Worm (Caenorhabditis elegans) whole organism, L4 larva: ENCODE measurements around the gene F22E12.3.
A peak's percentile ranks its signal among the peaks of the same experiment; 100 is the strongest.

Source experiments
- F26F4.8 ChIP-seq: fragments of 200-800 bp; sonication (Bioruptor generic); conservative IDR thresholded peaks from 2 replicates; pipeline ENCODE4 v1.3.6; 2022; ENCODE audit warnings: missing genetic modification characterization, missing compliant biosample characterization
- hlh-30 ChIP-seq: sonication (generic microtip); optimal IDR thresholded peaks from 2 replicates; lab custom pipeline; 2017; ENCODE audit warnings: antibody characterized with exemption, mild to moderate bottlenecking, missing genetic modification characterization, missing compliant biosample characterization; ENCODE audit not compliant: insufficient read depth
- skn-1 ChIP-seq: fragments of 150-350 bp; optimal IDR thresholded peaks from 2 replicates; lab custom pipeline; 2014; ENCODE audit warnings: missing biosample characterization, missing genetic modification characterization

ce11 chrV:10468190-10468589 lies 5.0 kb upstream of the F22E12.3 start, which contains the start of gene egl-9:
- no peak for TF ChIP-seq F26F4.8 (GFP tag; lab: Robert Waterston, UW)
- TF ChIP-seq hlh-30 (tag; lab: Kevin White, UChicago) = peak; percentile 85
- TF ChIP-seq skn-1 (tag; lab: Kevin White, UChicago) = no peak
